Fruit fly (Drosophila melanogaster) Kc167 (cell line): ENCODE results near the gene Acox3.

Source experiments
- Sin3A ChIP-seq: fragments of >200 bp; optimal IDR thresholded peaks from 2 replicates; lab custom pipeline; 2018; ENCODE audit warnings: missing external identifiers
- h ChIP-seq: fragments of >200 bp; optimal IDR thresholded peaks from 3 replicates; lab custom pipeline; 2018; ENCODE audit warnings: missing external identifiers
- psq ChIP-seq: fragments of >200 bp; optimal IDR thresholded peaks from 2 replicates; lab custom pipeline; 2017; ENCODE audit warnings: missing external identifiers

DNA sequence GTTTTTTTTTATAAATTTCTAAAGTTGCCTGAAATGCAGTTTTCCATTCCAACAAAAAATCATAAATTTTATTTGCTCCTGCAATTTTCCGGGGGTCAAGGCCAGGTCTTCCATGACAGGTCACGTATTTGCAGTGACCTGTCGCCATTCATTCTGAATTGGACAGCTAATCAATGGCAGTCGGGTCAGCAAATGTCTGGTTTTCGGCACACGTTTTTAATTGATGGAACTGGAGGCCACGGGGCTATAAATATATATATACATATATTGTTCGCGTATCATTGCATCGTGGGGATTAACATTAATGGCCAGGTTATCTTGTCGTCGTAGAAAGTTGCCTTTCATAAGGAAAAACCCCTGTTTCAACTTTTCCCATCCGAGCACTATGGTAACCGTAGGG is 61.1 kb downstream of the Acox3 start:
- TF ChIP-seq psq (lab: Kevin White, UChicago) (no peak), Sin3A (lab: Kevin White, UChicago) (no peak), h (lab: Kevin White, UChicago) (no peak)
